Worm (Caenorhabditis elegans): ENCODE results near the gene ZK546.2.

- no peak for TF ChIP-seq pha-2 (tag; optimal IDR thresholded peaks at IDR 0.05)
- no peak for TF ChIP-seq pha-4 (tag; optimal IDR thresholded peaks at IDR 0.05)
- TF ChIP-seq pag-3 (tag; optimal IDR thresholded peaks at IDR 0.05; ENCODE audit: borderline replicate concordance): no peak
- no peak for TF ChIP-seq lin-11 (tag; optimal IDR thresholded peaks at IDR 0.05)
- TF ChIP-seq che-1 (tag; optimal IDR thresholded peaks at IDR 0.05): no peak
- no peak for TF ChIP-seq fkh-10 (GFP tag; optimal IDR thresholded peaks at IDR 0.05)
- no peak for TF ChIP-seq sdc-2 (tag; optimal IDR thresholded peaks at IDR 0.05)
- TF ChIP-seq unc-55 (GFP tag; optimal IDR thresholded peaks at IDR 0.05): no peak
- TF ChIP-seq odd-2 (tag; optimal IDR thresholded peaks at IDR 0.05): no peak
- TF ChIP-seq ets-4 (tag; optimal IDR thresholded peaks at IDR 0.05): no peak
- no peak for TF ChIP-seq elt-2 (tag; optimal IDR thresholded peaks at IDR 0.05)
- no peak for TF ChIP-seq ceh-30 (tag; optimal IDR thresholded peaks at IDR 0.05)
- TF ChIP-seq ceh-34 (tag; optimal IDR thresholded peaks at IDR 0.05): no peak
Observed at ce11 chrII:4945695-4946094, at the start of gene ZK546.2, which contains the start of gene gldi-11.
